Worm (Caenorhabditis elegans) whole organism, mixed stage, embryonic: ENCODE results near the gene ZK563.7.
A peak's percentile ranks its signal among the peaks of the same experiment; 100 is the strongest.

Experiments used
- M03D4.4 ChIP-seq: sonication (generic microtip); optimal IDR thresholded peaks from 2 replicates; lab custom pipeline; 2017; ENCODE audit warnings: mild to moderate bottlenecking, missing genetic modification characterization, missing compliant biosample characterization
- bed-3 ChIP-seq: fragments of 200-800 bp; sonication (Bioruptor generic); optimal IDR thresholded peaks from 3 replicates; lab custom pipeline; 2018; ENCODE audit warnings: mild to moderate bottlenecking, missing genetic modification characterization, moderate library complexity, missing compliant biosample characterization
- blmp-1 ChIP-seq: fragments of 150-350 bp; optimal IDR thresholded peaks from 2 replicates; lab custom pipeline; 2014; ENCODE audit warnings: missing biosample characterization, missing genetic modification characterization
- ceh-39 ChIP-seq: fragments of 150-350 bp; optimal IDR thresholded peaks from 2 replicates; lab custom pipeline; 2014; ENCODE audit warnings: missing biosample characterization, missing genetic modification characterization
- ceh-43 ChIP-seq: fragments of 200-800 bp; sonication (Bioruptor generic); optimal IDR thresholded peaks from 2 replicates; lab custom pipeline; 2018; ENCODE audit warnings: mild to moderate bottlenecking, missing genetic modification characterization, moderate library complexity, missing compliant biosample characterization
- ceh-83 ChIP-seq: fragments of 200-800 bp; sonication (Bioruptor generic); optimal IDR thresholded peaks from 2 replicates; lab custom pipeline; 2018; ENCODE audit warnings: mild to moderate bottlenecking, missing genetic modification characterization, missing compliant biosample characterization
- ces-1 ChIP-seq: fragments of 150-350 bp; optimal IDR thresholded peaks from 2 replicates; lab custom pipeline; 2014; ENCODE audit warnings: missing biosample characterization, missing genetic modification reagents, missing genetic modification characterization
- cnd-1 ChIP-seq: fragments of 200-800 bp; sonication (Bioruptor generic); optimal IDR thresholded peaks from 2 replicates; lab custom pipeline; 2018; ENCODE audit warnings: mild to moderate bottlenecking, missing genetic modification characterization, missing compliant biosample characterization
- drap-1 ChIP-seq: fragments of 200-800 bp; sonication (Bioruptor generic); optimal IDR thresholded peaks from 3 replicates; lab custom pipeline; 2018; ENCODE audit warnings: mild to moderate bottlenecking, missing genetic modification characterization, missing compliant biosample characterization
- elt-3 ChIP-seq: fragments of 150-350 bp; optimal IDR thresholded peaks from 2 replicates; lab custom pipeline; 2014; ENCODE audit warnings: missing biosample characterization, missing genetic modification characterization
- flh-1 ChIP-seq: fragments of 200-800 bp; sonication (Bioruptor generic); optimal IDR thresholded peaks from 2 replicates; lab custom pipeline; 2018; ENCODE audit warnings: mild to moderate bottlenecking, missing genetic modification characterization, moderate library complexity, missing compliant biosample characterization
- ham-2 ChIP-seq: fragments of 200-800 bp; sonication (Bioruptor generic); optimal IDR thresholded peaks from 2 replicates; lab custom pipeline; 2018; ENCODE audit warnings: mild to moderate bottlenecking, missing genetic modification characterization, missing compliant biosample characterization
- hlh-1 ChIP-seq: fragments of 150-350 bp; optimal IDR thresholded peaks from 2 replicates; lab custom pipeline; 2014; ENCODE audit warnings: missing biosample characterization, missing genetic modification reagents, missing genetic modification characterization
- lin-13 ChIP-seq: fragments of 150-350 bp; optimal IDR thresholded peaks from 2 replicates; lab custom pipeline; 2014; ENCODE audit warnings: missing biosample characterization, missing genetic modification characterization
- lin-32 ChIP-seq: fragments of 200-800 bp; sonication (Bioruptor generic); optimal IDR thresholded peaks from 2 replicates; lab custom pipeline; 2018; ENCODE audit warnings: mild to moderate bottlenecking, missing genetic modification characterization, missing compliant biosample characterization
- lsy-2 ChIP-seq: fragments of 150-350 bp; optimal IDR thresholded peaks from 2 replicates; lab custom pipeline; 2014; ENCODE audit warnings: missing biosample characterization, missing genetic modification characterization
- mab-5 ChIP-seq: fragments of 150-350 bp; optimal IDR thresholded peaks from 2 replicates; lab custom pipeline; 2014; ENCODE audit warnings: missing biosample characterization, missing genetic modification characterization
- mep-1 ChIP-seq: fragments of 150-350 bp; optimal IDR thresholded peaks from 2 replicates; lab custom pipeline; 2017; ENCODE audit warnings: missing biosample characterization, missing genetic modification reagents, missing genetic modification characterization, inconsistent platforms
- mls-2 ChIP-seq: sonication (generic microtip); optimal IDR thresholded peaks from 2 replicates; lab custom pipeline; 2016; ENCODE audit warnings: mild to moderate bottlenecking, missing genetic modification characterization, moderate library complexity, missing compliant biosample characterization
- nhr-12 ChIP-seq: fragments of 150-350 bp; optimal IDR thresholded peaks from 2 replicates; lab custom pipeline; 2014; ENCODE audit warnings: missing biosample characterization, missing genetic modification characterization
- nhr-2 ChIP-seq: fragments of 150-350 bp; optimal IDR thresholded peaks from 2 replicates; lab custom pipeline; 2014; ENCODE audit warnings: missing biosample characterization, missing genetic modification characterization
- nhr-237 ChIP-seq: fragments of 150-350 bp; optimal IDR thresholded peaks from 2 replicates; lab custom pipeline; 2014; ENCODE audit warnings: missing biosample characterization, missing genetic modification characterization
- nhr-28 ChIP-seq: fragments of 150-350 bp; optimal IDR thresholded peaks from 2 replicates; lab custom pipeline; 2014; ENCODE audit warnings: missing biosample characterization, missing genetic modification characterization
- nhr-76 ChIP-seq: sonication (generic microtip); optimal IDR thresholded peaks from 2 replicates; lab custom pipeline; 2017; ENCODE audit warnings: missing biosample characterization, missing genetic modification characterization
- pha-4 ChIP-seq: fragments of 150-350 bp; optimal IDR thresholded peaks from 2 replicates; lab custom pipeline; 2018; ENCODE audit warnings: missing biosample characterization, missing genetic modification reagents, missing genetic modification characterization
- sem-2 ChIP-seq: fragments of 200-800 bp; sonication (Bioruptor generic); optimal IDR thresholded peaks from 2 replicates; lab custom pipeline; 2018; ENCODE audit warnings: mild to moderate bottlenecking, missing genetic modification characterization, missing compliant biosample characterization
- snpc-4 ChIP-seq: fragments of 150-350 bp; optimal IDR thresholded peaks from 2 replicates; lab custom pipeline; 2014; ENCODE audit warnings: missing biosample characterization, missing genetic modification characterization
- sptf-1 ChIP-seq: sonication (generic microtip); optimal IDR thresholded peaks from 2 replicates; lab custom pipeline; 2017; ENCODE audit warnings: mild to moderate bottlenecking, missing genetic modification characterization, moderate library complexity, missing compliant biosample characterization
- tbx-8 ChIP-seq: fragments of 200-800 bp; sonication (Bioruptor generic); optimal IDR thresholded peaks from 2 replicates; lab custom pipeline; 2018; ENCODE audit warnings: mild to moderate bottlenecking, missing genetic modification characterization, moderate library complexity, missing compliant biosample characterization
- unc-120 ChIP-seq: sonication (generic microtip); optimal IDR thresholded peaks from 2 replicates; lab custom pipeline; 2017; ENCODE audit warnings: missing genetic modification characterization, missing compliant biosample characterization; ENCODE audit not compliant: poor library complexity, severe bottlenecking
- unc-39 ChIP-seq: fragments of 150-350 bp; optimal IDR thresholded peaks from 2 replicates; lab custom pipeline; 2014; ENCODE audit warnings: missing biosample characterization, missing genetic modification characterization
- unc-62 ChIP-seq: fragments of 150-350 bp; optimal IDR thresholded peaks from 2 replicates; lab custom pipeline; 2014; ENCODE audit warnings: missing biosample characterization, missing genetic modification reagents, missing genetic modification characterization
- zip-8 ChIP-seq: fragments of 150-350 bp; optimal IDR thresholded peaks from 2 replicates; lab custom pipeline; 2014; ENCODE audit warnings: missing biosample characterization, missing genetic modification characterization
- ztf-11 ChIP-seq: fragments of 150-350 bp; optimal IDR thresholded peaks from 2 replicates; lab custom pipeline; 2014; ENCODE audit warnings: missing biosample characterization, missing genetic modification characterization

The ZK563.7 gene

ce11 chrX:3351526-3351925 lies 28.7 kb upstream of the ZK563.7 start, which contains the start of gene ZK816.1:
TSS of gene ZK816.1 (plus strand) at chrX:3351712.
- no peak for TF ChIP-seq nhr-12 (tag; lab: Kevin White, UChicago)
- peak; percentile 82 for TF ChIP-seq ces-1 (GFP tag; lab: Kevin White, UChicago)
- no peak for TF ChIP-seq ham-2 (GFP tag; lab: Kevin White, UChicago)
- no peak for TF ChIP-seq flh-1 (GFP tag; lab: Kevin White, UChicago)
- TF ChIP-seq mls-2 (tag; lab: Kevin White, UChicago), result peak; percentile 18
- no peak for TF ChIP-seq hlh-1 (tag; lab: Kevin White, UChicago)
- TF ChIP-seq elt-3 (tag; lab: Kevin White, UChicago), result no peak
- TF ChIP-seq zip-8, result no peak
- no peak for TF ChIP-seq drap-1 (GFP tag; lab: Kevin White, UChicago)
- no peak for TF ChIP-seq ztf-11 (tag; lab: Kevin White, UChicago)

DNA sequence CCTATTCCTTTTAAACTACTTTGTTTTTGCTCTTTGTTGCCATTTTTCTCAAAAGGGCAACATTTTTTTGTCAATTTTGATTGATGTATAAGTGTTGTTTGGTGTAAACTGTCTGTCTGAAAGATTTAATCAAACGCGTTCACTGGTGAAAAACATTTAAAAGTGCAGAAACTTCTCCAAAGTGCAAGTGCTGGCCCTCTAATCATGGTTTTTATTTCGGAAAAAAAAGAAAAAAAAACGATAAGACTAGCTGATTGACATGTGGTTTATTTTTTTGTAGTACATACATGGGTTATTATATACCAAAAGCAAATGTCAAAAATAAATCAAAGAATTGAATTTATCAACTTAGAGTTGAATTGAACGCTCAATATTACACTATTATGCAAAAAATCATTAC lies 17.9 kb upstream of the ZK563.7 start, which contains the start of gene dhs-26:
dhs-26 (minus strand) TSS at position 116 of the 400 bp plus-strand sequence.
- TF ChIP-seq unc-39 (no peak), nhr-2 (tag; lab: Kevin White, UChicago) (no peak), mab-5 (tag; lab: Kevin White, UChicago) (no peak), lin-32 (GFP tag; lab: Kevin White, UChicago) (no peak), ham-2 (GFP tag; lab: Kevin White, UChicago) (no peak), mep-1 (tag; lab: Kevin White, UChicago) (no peak), blmp-1 (no peak), cnd-1 (tag; lab: Kevin White, UChicago) (no peak), ces-1 (GFP tag; lab: Kevin White, UChicago) (no peak), hlh-1 (tag; lab: Kevin White, UChicago) (no peak), M03D4.4 (tag; lab: Kevin White, UChicago) (no peak), ceh-83 (GFP tag; lab: Kevin White, UChicago) (no peak), nhr-76 (tag; lab: Kevin White, UChicago) (no peak), snpc-4 (no peak), flh-1 (GFP tag; lab: Kevin White, UChicago) (no peak), bed-3 (GFP tag; lab: Kevin White, UChicago) (no peak), unc-62 (no peak), drap-1 (GFP tag; lab: Kevin White, UChicago) (no peak)
- TF ChIP-seq, all 35 proteins: peak for 0

DNA sequence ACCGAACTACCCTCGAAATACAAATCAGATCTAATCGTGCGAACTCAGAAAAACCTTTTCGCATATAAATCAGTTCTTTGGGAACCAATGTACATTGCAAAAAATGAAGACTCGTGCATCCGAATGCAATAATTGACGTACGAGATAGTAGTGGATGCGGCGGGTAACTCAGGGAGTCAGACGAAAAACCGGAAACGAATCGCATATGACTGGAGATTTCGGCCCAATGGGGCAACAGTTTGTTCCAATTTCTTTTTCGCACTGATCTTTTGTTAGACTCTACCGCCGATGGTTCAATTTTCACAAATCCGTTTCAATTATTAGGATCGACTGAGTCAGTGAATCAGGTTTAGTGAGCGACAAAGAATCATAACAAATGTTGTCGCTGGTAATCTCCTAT lies 13.5 kb upstream of the ZK563.7 start:
- TF ChIP-seq ceh-39 (tag; lab: Kevin White, UChicago) (no peak), elt-3 (tag; lab: Kevin White, UChicago) (no peak), unc-62 (no peak), ceh-43 (GFP tag; lab: Kevin White, UChicago) (no peak), mep-1 (tag; lab: Kevin White, UChicago) (no peak), lsy-2 (no peak)

DNA sequence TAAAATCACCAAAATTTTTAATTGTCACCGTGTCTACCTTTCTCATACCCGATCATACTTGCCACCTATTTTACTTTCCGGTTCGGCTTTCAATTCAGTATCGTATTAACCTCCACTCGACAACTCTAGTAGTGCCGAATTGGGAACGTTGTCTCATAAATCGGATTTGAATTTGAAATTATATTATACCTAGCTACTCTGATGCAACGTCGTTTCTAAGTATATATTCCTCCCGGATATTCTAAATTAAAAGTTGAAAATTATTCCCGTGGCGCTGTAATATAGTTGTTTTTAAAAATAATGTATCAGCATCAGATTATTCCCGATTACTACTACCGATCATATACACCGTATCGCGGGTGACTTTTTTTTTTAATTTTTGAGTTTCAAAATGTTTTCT lies 11.6 kb upstream of the ZK563.7 start, which contains the start of gene ZK563.2:
ZK563.2 (plus strand) TSS at position 301 of the 400 bp plus-strand sequence.
- TF ChIP-seq mls-2 (tag; lab: Kevin White, UChicago) (no peak), unc-62 (no peak), pha-4 (no peak), unc-120 (tag; lab: Kevin White, UChicago) (no peak), lin-13 (tag; lab: Kevin White, UChicago) (no peak), ceh-83 (GFP tag; lab: Kevin White, UChicago) (no peak), nhr-76 (tag; lab: Kevin White, UChicago) (no peak), lin-32 (GFP tag; lab: Kevin White, UChicago) (no peak), snpc-4 (no peak)

ce11 chrX:3369442-3369841 lies 10.8 kb upstream of the ZK563.7 start:
- TF ChIP-seq mab-5 (tag; lab: Kevin White, UChicago), result no peak

DNA sequence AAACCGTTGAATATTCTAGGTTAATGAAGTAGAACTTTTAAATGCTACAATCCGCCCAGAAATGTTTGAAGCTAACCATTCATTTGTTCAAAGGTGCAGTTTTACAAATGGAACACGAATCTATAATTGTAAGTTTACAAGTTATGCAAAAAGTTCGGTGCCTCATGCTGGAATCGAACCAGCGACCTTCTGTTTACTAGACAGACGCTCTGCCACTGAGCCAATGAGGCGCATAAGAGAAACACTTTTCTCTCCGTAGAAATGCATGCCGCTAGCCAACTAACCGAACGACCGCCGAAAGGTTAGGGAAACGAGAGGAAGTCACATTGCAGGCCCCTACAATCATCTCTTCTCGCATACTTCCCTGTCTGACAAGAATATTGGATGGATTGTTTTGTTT lies 9.0 kb upstream of the ZK563.7 start:
- peak; percentile 88 for TF ChIP-seq cnd-1 (tag; lab: Kevin White, UChicago)
- TF ChIP-seq drap-1 (GFP tag; lab: Kevin White, UChicago), result peak; percentile 94
- TF ChIP-seq M03D4.4 (tag; lab: Kevin White, UChicago), result peak; percentile 90
- TF ChIP-seq unc-120 (tag; lab: Kevin White, UChicago), result peak; percentile 81
- peak; percentile 44 for TF ChIP-seq tbx-8 (GFP tag; lab: Kevin White, UChicago)
- TF ChIP-seq bed-3 (GFP tag; lab: Kevin White, UChicago), result peak; percentile 84
- TF ChIP-seq blmp-1, result no peak
- TF ChIP-seq nhr-28 (tag; lab: Kevin White, UChicago), result no peak
- peak; percentile 92 for TF ChIP-seq ceh-83 (GFP tag; lab: Kevin White, UChicago)
- TF ChIP-seq lin-13 (tag; lab: Kevin White, UChicago), result peak; percentile 19
- peak; percentile 23 for TF ChIP-seq pha-4
- no peak for TF ChIP-seq nhr-76 (tag; lab: Kevin White, UChicago)
- TF ChIP-seq ces-1 (GFP tag; lab: Kevin White, UChicago), result peak; percentile 60
- TF ChIP-seq ham-2 (GFP tag; lab: Kevin White, UChicago), result peak; percentile 77
- peak; percentile 95 for TF ChIP-seq sptf-1 (tag; lab: Kevin White, UChicago)
- TF ChIP-seq lsy-2, result peak; percentile 29
- peak; percentile 67 for TF ChIP-seq mep-1 (tag; lab: Kevin White, UChicago)
- TF ChIP-seq lin-32 (GFP tag; lab: Kevin White, UChicago), result peak; percentile 76
- TF ChIP-seq unc-62, result peak; percentile 60
- peak; percentile 71 for TF ChIP-seq flh-1 (GFP tag; lab: Kevin White, UChicago)
- peak; percentile 33 for TF ChIP-seq unc-39
- no peak for TF ChIP-seq ceh-39 (tag; lab: Kevin White, UChicago)
- TF ChIP-seq nhr-237 (tag; lab: Kevin White, UChicago), result peak; percentile 37
- TF ChIP-seq sem-2 (GFP tag; lab: Kevin White, UChicago), result peak; percentile 81
- peak; percentile 35 for TF ChIP-seq ztf-11 (tag; lab: Kevin White, UChicago)
- TF ChIP-seq nhr-2 (tag; lab: Kevin White, UChicago), result no peak
- peak; percentile 49 for TF ChIP-seq hlh-1 (tag; lab: Kevin White, UChicago)
- peak; percentile 24 for TF ChIP-seq nhr-12 (tag; lab: Kevin White, UChicago)
- TF ChIP-seq mls-2 (tag; lab: Kevin White, UChicago), result peak; percentile 94
- TF ChIP-seq elt-3 (tag; lab: Kevin White, UChicago), result no peak
- no peak for TF ChIP-seq mab-5 (tag; lab: Kevin White, UChicago)
